Fruit fly (Drosophila melanogaster) whole organism, adult: Measurements from ENCODE around the gene CG13004.

Experiments
- CG12768 ChIP-seq: fragments of 200-800 bp; sonication (Bioruptor generic); optimal IDR thresholded peaks from 2 replicates; lab custom pipeline; 2017; ENCODE audit warnings: missing biosample characterization, missing genetic modification characterization, mild to moderate bottlenecking, moderate library complexity, missing genetic modification reagents
- CG33017 ChIP-seq: fragments of 200-800 bp; sonication (Bioruptor generic); optimal IDR thresholded peaks from 2 replicates; lab custom pipeline; 2018; ENCODE audit warnings: missing biosample characterization, mild to moderate bottlenecking, missing genetic modification characterization, moderate library complexity
- Clk ChIP-seq: fragments of 200-800 bp; sonication (Bioruptor generic); optimal IDR thresholded peaks from 2 replicates; lab custom pipeline; 2017; ENCODE audit warnings: missing biosample characterization, missing genetic modification characterization
- Crg-1 ChIP-seq: fragments of 200-800 bp; sonication (Bioruptor generic); optimal IDR thresholded peaks from 2 replicates; lab custom pipeline; 2016; ENCODE audit warnings: missing biosample characterization, missing genetic modification characterization
- Hr96 ChIP-seq: fragments of 200-800 bp; sonication (Bioruptor generic); optimal IDR thresholded peaks from 2 replicates; lab custom pipeline; 2016; ENCODE audit warnings: missing biosample characterization, missing genetic modification characterization
- kay ChIP-seq: fragments of 200-800 bp; sonication (Bioruptor generic); peaks from one replicate; lab custom pipeline; 2016; ENCODE audit warnings: missing biosample characterization, missing genetic modification characterization, borderline replicate concordance
- pad ChIP-seq: fragments of 200-800 bp; sonication (Bioruptor generic); optimal IDR thresholded peaks from 3 replicates; lab custom pipeline; 2017; ENCODE audit warnings: missing biosample characterization, missing genetic modification characterization, mild to moderate bottlenecking, moderate library complexity, missing genetic modification reagents
- tj ChIP-seq: fragments of 200-800 bp; sonication (Bioruptor generic); optimal IDR thresholded peaks from 3 replicates; lab custom pipeline; 2017; ENCODE audit warnings: missing biosample characterization, mild to moderate bottlenecking, missing genetic modification characterization, moderate library complexity

- TF ChIP-seq CG12768 (GFP tag; lab: Kevin White, UChicago), result no peak
- TF ChIP-seq CG33017 (tag; lab: Kevin White, UChicago), result no peak
- TF ChIP-seq Clk (GFP tag; lab: Kevin White, UChicago), result no peak
- no peak for TF ChIP-seq pad (GFP tag; lab: Kevin White, UChicago)
- no peak for TF ChIP-seq Hr96 (GFP tag; lab: Kevin White, UChicago)
- TF ChIP-seq Crg-1 (GFP tag; lab: Kevin White, UChicago), result no peak
- no peak for TF ChIP-seq tj
- no peak for TF ChIP-seq kay (GFP tag; lab: Kevin White, UChicago)
Observed at dm6 chrX:16876425-16876824, 41.1 kb upstream of the CG13004 start, which contains the start of gene CG13003.
